Fruit fly (Drosophila melanogaster) whole organism, prepupa: ENCODE measurements around the gene santa-maria.

Experiments
- Blimp-1 ChIP-seq: fragments of 200-800 bp; sonication (Bioruptor generic); optimal IDR thresholded peaks from 3 replicates; lab custom pipeline; 2017; ENCODE audit warnings: missing biosample characterization, missing genetic modification characterization, mild to moderate bottlenecking, moderate library complexity, missing genetic modification reagents
- CG10631 ChIP-seq: fragments of 200-800 bp; sonication (Bioruptor generic); optimal IDR thresholded peaks from 2 replicates; lab custom pipeline; 2016; ENCODE audit warnings: missing biosample characterization, missing genetic modification characterization
- CG10669 ChIP-seq: fragments of 200-800 bp; sonication (Bioruptor generic); optimal IDR thresholded peaks from 3 replicates; lab custom pipeline; 2018; ENCODE audit warnings: missing biosample characterization, mild to moderate bottlenecking, missing genetic modification characterization, moderate library complexity
- CG11902 ChIP-seq: fragments of 200-800 bp; sonication (Bioruptor generic); optimal IDR thresholded peaks from 3 replicates; lab custom pipeline; 2016; ENCODE audit warnings: missing biosample characterization, missing genetic modification characterization
- CG15336 ChIP-seq: fragments of 200-800 bp; sonication (Bioruptor generic); IDR thresholded peaks from 2 replicates; pipeline ENCODE4 v1.3.6; 2022; ENCODE audit warnings: missing biosample characterization, missing genetic modification characterization
- CG1621 ChIP-seq: fragments of 200-800 bp; sonication (Bioruptor generic); optimal IDR thresholded peaks from 3 replicates; lab custom pipeline; 2018; ENCODE audit warnings: missing biosample characterization, mild to moderate bottlenecking, missing genetic modification characterization
- CG16779 ChIP-seq: fragments of 200-800 bp; sonication (Bioruptor generic); optimal IDR thresholded peaks from 3 replicates; lab custom pipeline; 2017; ENCODE audit warnings: missing biosample characterization, mild to moderate bottlenecking, missing genetic modification characterization
- CG3032 ChIP-seq: fragments of 200-800 bp; optimal IDR thresholded peaks from 2 replicates; lab custom pipeline; 2019; ENCODE audit warnings: missing biosample characterization, mild to moderate bottlenecking, missing genetic modification characterization, moderate library complexity
- CG34406 ChIP-seq: fragments of 200-800 bp; sonication (Bioruptor generic); optimal IDR thresholded peaks from 3 replicates; lab custom pipeline; 2016; ENCODE audit warnings: missing biosample characterization, missing genetic modification characterization
- CG3919 ChIP-seq: fragments of 200-800 bp; sonication (Bioruptor generic); optimal IDR thresholded peaks from 3 replicates; lab custom pipeline; 2016; ENCODE audit warnings: missing biosample characterization, missing genetic modification characterization
- CG4318 ChIP-seq: fragments of 200-800 bp; sonication (Bioruptor generic); optimal IDR thresholded peaks from 3 replicates; lab custom pipeline; 2017; ENCODE audit warnings: missing biosample characterization, mild to moderate bottlenecking, missing genetic modification characterization
- CG6792 ChIP-seq: fragments of 200-800 bp; sonication (Bioruptor generic); optimal IDR thresholded peaks from 3 replicates; lab custom pipeline; 2016; ENCODE audit warnings: missing biosample characterization, missing genetic modification characterization
- CG6854 ChIP-seq: fragments of 200-800 bp; sonication (Bioruptor generic); optimal IDR thresholded peaks from 2 replicates; lab custom pipeline; 2017; ENCODE audit warnings: missing biosample characterization, mild to moderate bottlenecking, missing genetic modification characterization
- CG7368 ChIP-seq: fragments of 200-800 bp; sonication (Bioruptor generic); optimal IDR thresholded peaks from 3 replicates; lab custom pipeline; 2016; ENCODE audit warnings: missing biosample characterization, missing genetic modification characterization
- CG8119 ChIP-seq: fragments of 200-800 bp; sonication (Bioruptor generic); IDR thresholded peaks from 3 replicates; pipeline ENCODE4 v1.3.6; 2022; ENCODE audit warnings: missing biosample characterization, missing genetic modification characterization
- CG8319 ChIP-seq: fragments of 200-800 bp; sonication (Bioruptor generic); optimal IDR thresholded peaks from 3 replicates; lab custom pipeline; 2016; ENCODE audit warnings: missing biosample characterization, missing genetic modification characterization
- CG8632 ChIP-seq: fragments of 200-800 bp; sonication (Bioruptor generic); optimal IDR thresholded peaks from 3 replicates; lab custom pipeline; 2016; ENCODE audit warnings: missing biosample characterization, missing genetic modification characterization
- CG9139 ChIP-seq: fragments of 200-800 bp; sonication (Bioruptor generic); optimal IDR thresholded peaks from 3 replicates; lab custom pipeline; 2017; ENCODE audit warnings: missing biosample characterization, mild to moderate bottlenecking, missing genetic modification characterization
- Eip75B ChIP-seq: fragments of 200-800 bp; sonication (Bioruptor generic); optimal IDR thresholded peaks from 3 replicates; lab custom pipeline; 2016; ENCODE audit warnings: missing biosample characterization, missing genetic modification characterization
- Ets21C ChIP-seq: fragments of 200-800 bp; sonication (Bioruptor generic); optimal IDR thresholded peaks from 3 replicates; lab custom pipeline; 2016; ENCODE audit warnings: missing biosample characterization, missing genetic modification characterization
- Ets96B ChIP-seq: fragments of 200-800 bp; optimal IDR thresholded peaks from 2 replicates; lab custom pipeline; 2019; ENCODE audit warnings: missing biosample characterization, mild to moderate bottlenecking, missing genetic modification characterization, moderate library complexity
- Gug ChIP-seq: fragments of 200-800 bp; sonication (Bioruptor generic); IDR thresholded peaks from 2 replicates; pipeline ENCODE4 v1.3.6; 2022; ENCODE audit warnings: missing biosample characterization, missing genetic modification characterization
- Hr38 ChIP-seq: sonication (Bioruptor generic); optimal IDR thresholded peaks from 2 replicates; lab custom pipeline; 2016; ENCODE audit warnings: missing biosample characterization, missing genetic modification characterization
- Hr4 ChIP-seq: fragments of 200-800 bp; sonication (Bioruptor generic); optimal IDR thresholded peaks from 3 replicates; lab custom pipeline; 2016; ENCODE audit warnings: missing biosample characterization, missing genetic modification characterization
- Lpt ChIP-seq: fragments of 200-800 bp; sonication (Bioruptor generic); optimal IDR thresholded peaks from 3 replicates; lab custom pipeline; 2016; ENCODE audit warnings: missing biosample characterization, missing genetic modification characterization
- OdsH ChIP-seq: fragments of 200-800 bp; sonication (Bioruptor generic); optimal IDR thresholded peaks from 3 replicates; lab custom pipeline; 2016; ENCODE audit warnings: missing biosample characterization, missing genetic modification characterization
- Smox ChIP-seq: fragments of 200-800 bp; sonication (Bioruptor generic); optimal IDR thresholded peaks from 3 replicates; lab custom pipeline; 2016; ENCODE audit warnings: missing biosample characterization, missing genetic modification characterization
- Sox102F ChIP-seq: fragments of 200-800 bp; sonication (Bioruptor generic); optimal IDR thresholded peaks from 2 replicates; lab custom pipeline; 2016; ENCODE audit warnings: missing biosample characterization, mild to moderate bottlenecking, missing genetic modification characterization
- Sox15 ChIP-seq: fragments of 200-800 bp; sonication (Bioruptor generic); optimal IDR thresholded peaks from 3 replicates; lab custom pipeline; 2016; ENCODE audit warnings: missing biosample characterization, missing genetic modification characterization
- acj6 ChIP-seq: fragments of 200-800 bp; sonication (Bioruptor generic); optimal IDR thresholded peaks from 3 replicates; lab custom pipeline; 2016; ENCODE audit warnings: missing biosample characterization, missing genetic modification characterization
- dac ChIP-seq: fragments of 200-800 bp; sonication (Bioruptor generic); optimal IDR thresholded peaks from 2 replicates; lab custom pipeline; 2017; ENCODE audit warnings: missing biosample characterization, mild to moderate bottlenecking, missing genetic modification characterization
- eg ChIP-seq: fragments of 200-800 bp; sonication (Bioruptor generic); IDR thresholded peaks from 3 replicates; pipeline ENCODE4 v1.3.6; 2022; ENCODE audit warnings: missing biosample characterization, missing genetic modification characterization
- esn ChIP-seq: fragments of 200-800 bp; sonication (Bioruptor generic); optimal IDR thresholded peaks from 2 replicates; lab custom pipeline; 2016; ENCODE audit warnings: missing biosample characterization, mild to moderate bottlenecking, missing genetic modification characterization, moderate library complexity
- fkh ChIP-seq: fragments of 200-800 bp; sonication (Bioruptor generic); optimal IDR thresholded peaks from 3 replicates; lab custom pipeline; 2017; ENCODE audit warnings: missing biosample characterization, mild to moderate bottlenecking, missing genetic modification characterization, moderate library complexity
- lz ChIP-seq: fragments of 200-800 bp; sonication (Bioruptor generic); optimal IDR thresholded peaks from 3 replicates; lab custom pipeline; 2016; ENCODE audit warnings: missing biosample characterization, missing genetic modification characterization
- net ChIP-seq: fragments of 200-800 bp; sonication (Bioruptor generic); optimal IDR thresholded peaks from 3 replicates; lab custom pipeline; 2016; ENCODE audit warnings: missing biosample characterization, missing genetic modification characterization
- pdm3 ChIP-seq: fragments of 200-800 bp; sonication (Bioruptor generic); optimal IDR thresholded peaks from 3 replicates; lab custom pipeline; 2016; ENCODE audit warnings: missing biosample characterization, missing genetic modification characterization
- spab ChIP-seq: fragments of 200-800 bp; sonication (Bioruptor generic); optimal IDR thresholded peaks from 2 replicates; lab custom pipeline; 2017; ENCODE audit warnings: missing biosample characterization, mild to moderate bottlenecking, missing genetic modification characterization, missing genetic modification reagents
- ss ChIP-seq, 2 experiments: fragments of 200-800 bp; sonication (Bioruptor generic); optimal IDR thresholded peaks; 2 replicates in 1 of 2; 3 replicates in 1 of 2; lab custom pipeline; 2017 to 2018; ENCODE audit warnings: mild to moderate bottlenecking in 2 of 2, missing biosample characterization in 2 of 2, missing genetic modification characterization in 2 of 2, moderate library complexity in 1 of 2
- svp ChIP-seq: fragments of 200-800 bp; sonication (Bioruptor generic); peaks from one replicate; lab custom pipeline; 2016; ENCODE audit warnings: missing biosample characterization, missing genetic modification characterization
- topi ChIP-seq: fragments of 200-800 bp; sonication (Bioruptor generic); optimal IDR thresholded peaks from 3 replicates; lab custom pipeline; 2016; ENCODE audit warnings: missing biosample characterization, missing genetic modification characterization
- vri ChIP-seq: fragments of 200-800 bp; sonication (Bioruptor generic); optimal IDR thresholded peaks from 3 replicates; lab custom pipeline; 2016; ENCODE audit warnings: missing biosample characterization, mild to moderate bottlenecking, missing genetic modification characterization

Gene santa-maria

DNA sequence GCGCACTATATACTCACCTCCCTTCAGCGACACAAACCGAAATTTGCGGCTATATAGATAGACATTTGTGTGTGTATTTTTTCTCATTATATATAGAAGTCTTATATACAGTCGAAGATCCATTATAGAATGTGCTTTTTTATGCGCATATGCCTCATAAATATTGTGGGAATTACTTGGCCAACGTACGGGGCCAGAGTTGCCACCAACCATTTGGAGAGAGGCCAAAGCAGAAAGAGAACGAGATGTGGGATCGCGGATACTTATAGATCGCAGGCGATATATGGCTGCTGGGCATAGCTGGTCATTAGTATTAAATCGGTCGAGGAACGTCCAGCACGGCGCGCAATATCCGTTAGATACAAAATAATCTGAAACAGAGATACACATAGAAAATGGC lies 46.1 kb downstream of the santa-maria start, which contains the start of gene CG5177:
Gene CG5177 (plus strand): TSS at position 305 of the 400 bp plus-strand sequence.
- TF ChIP-seq CG16779 (tag; lab: Kevin White, UChicago) = no peak
- no peak for TF ChIP-seq CG34406
- TF ChIP-seq CG10669 (GFP tag; lab: Kevin White, UChicago) = no peak
- TF ChIP-seq Hr38 (GFP tag; lab: Kevin White, UChicago) = no peak
- no peak for TF ChIP-seq ss (GFP tag; optimal IDR thresholded peaks at IDR 0.05; lab: Kevin White, UChicago)
- TF ChIP-seq CG3919 (GFP tag; lab: Kevin White, UChicago) = no peak

DNA sequence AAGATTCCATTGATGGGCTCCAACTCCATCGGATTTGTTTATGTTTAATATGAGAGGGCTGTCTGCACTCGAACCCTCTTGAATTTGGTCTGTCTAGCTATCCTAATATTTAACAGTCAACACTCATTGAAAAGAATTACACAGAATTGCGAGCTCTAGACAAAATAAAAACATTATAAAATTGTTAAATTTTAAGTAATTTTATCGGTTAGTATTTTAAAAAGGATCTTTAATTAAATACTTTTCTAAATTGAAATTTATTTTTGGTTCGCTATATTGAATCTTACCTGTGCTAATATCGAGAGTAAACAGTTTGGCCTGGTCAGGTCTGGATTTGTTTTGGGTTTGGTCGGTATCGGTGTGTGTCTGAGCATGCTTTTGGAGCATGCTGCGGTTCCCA lies 49.4 kb downstream of the santa-maria start:
- no peak for TF ChIP-seq CG3919 (GFP tag; lab: Kevin White, UChicago)
- TF ChIP-seq CG6854 (GFP tag; lab: Kevin White, UChicago) = no peak
- no peak for TF ChIP-seq acj6 (GFP tag; lab: Kevin White, UChicago)
- no peak for TF ChIP-seq CG7368
- TF ChIP-seq CG8119 = peak; percentile 53; the same call in 2 of the 3 replicates
- TF ChIP-seq CG4318 (GFP tag; lab: Kevin White, UChicago) = no peak
- no peak for TF ChIP-seq CG10631 (GFP tag; lab: Kevin White, UChicago)
- TF ChIP-seq Blimp-1 (GFP tag; lab: Kevin White, UChicago) = no peak
- no peak for TF ChIP-seq dac (GFP tag; lab: Kevin White, UChicago)
- no peak for TF ChIP-seq net (GFP tag; lab: Kevin White, UChicago)
- TF ChIP-seq spab (GFP tag; lab: Kevin White, UChicago) = no peak
- no peak for TF ChIP-seq Sox15 (GFP tag; lab: Kevin White, UChicago)
- TF ChIP-seq CG16779 (tag; lab: Kevin White, UChicago) = no peak
- TF ChIP-seq CG15336 (GFP tag; lab: Robert Waterston, UW) = peak; percentile 60; the same call in 1 of the 2 replicates
- peak; percentile 55 for TF ChIP-seq svp (GFP tag; lab: Kevin White, UChicago)
- no peak for TF ChIP-seq CG8319 (GFP tag; lab: Kevin White, UChicago)
- no peak for TF ChIP-seq Ets21C (GFP tag; lab: Kevin White, UChicago)
- no peak for TF ChIP-seq Gug (GFP tag; lab: Robert Waterston, UW)
- no peak for TF ChIP-seq OdsH
- no peak for TF ChIP-seq Ets96B (tag; lab: Kevin White, UChicago)
- no peak for TF ChIP-seq Smox (GFP tag; lab: Kevin White, UChicago)
- TF ChIP-seq eg (GFP tag; lab: Robert Waterston, UW) = peak; percentile 71; the same call in 2 of the 3 replicates
- TF ChIP-seq fkh = peak; percentile 76
- no peak for TF ChIP-seq lz (GFP tag; lab: Kevin White, UChicago)
- no peak for TF ChIP-seq CG6792
- TF ChIP-seq CG10669 (GFP tag; lab: Kevin White, UChicago) = no peak
- TF ChIP-seq vri (GFP tag; lab: Kevin White, UChicago) = no peak
- TF ChIP-seq CG9139 (GFP tag; lab: Kevin White, UChicago) = no peak
- TF ChIP-seq CG3032 (tag; lab: Kevin White, UChicago) = no peak
- no peak for TF ChIP-seq Lpt (GFP tag; lab: Kevin White, UChicago)
- TF ChIP-seq Hr4 (GFP tag; lab: Kevin White, UChicago) = peak; percentile 53
- TF ChIP-seq esn (GFP tag; lab: Kevin White, UChicago) = no peak
- TF ChIP-seq Hr38 (GFP tag; lab: Kevin White, UChicago) = no peak
- TF ChIP-seq ss (GFP tag; optimal IDR thresholded peaks at IDR 0.05; lab: Kevin White, UChicago) = no peak
- TF ChIP-seq Sox102F (GFP tag; lab: Kevin White, UChicago) = no peak
- no peak for TF ChIP-seq CG11902 (GFP tag; lab: Kevin White, UChicago)
- TF ChIP-seq pdm3 (GFP tag; lab: Kevin White, UChicago) = no peak

DNA sequence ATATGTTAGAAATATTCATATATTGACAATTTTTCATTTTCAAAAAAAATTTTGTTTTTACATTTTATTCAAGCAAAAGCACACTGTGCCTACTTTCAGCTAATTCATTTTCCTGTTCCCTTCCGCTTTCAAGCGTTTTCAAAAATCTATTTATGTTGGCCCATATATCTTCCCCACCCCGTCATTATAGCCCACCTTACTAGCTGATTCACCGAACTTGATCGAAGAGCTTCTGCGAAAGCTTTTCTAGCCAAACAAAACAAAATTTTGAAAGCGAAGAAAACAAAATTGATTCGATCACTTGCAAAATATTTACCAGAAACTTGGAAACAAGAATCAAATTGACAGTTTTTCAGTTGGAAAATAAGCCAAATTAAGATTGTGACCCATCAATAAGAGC lies 50.0 kb downstream of the santa-maria start, which contains the start of gene CG5171:
Gene CG5171 (plus strand): TSS at position 311 of the 400 bp plus-strand sequence.
- TF ChIP-seq topi (GFP tag; lab: Kevin White, UChicago) (no peak), CG16779 (tag; lab: Kevin White, UChicago) (no peak), CG34406 (no peak), Ets96B (tag; lab: Kevin White, UChicago) (no peak), vri (GFP tag; lab: Kevin White, UChicago) (no peak), Hr4 (GFP tag; lab: Kevin White, UChicago) (no peak), CG1621 (tag; lab: Kevin White, UChicago) (no peak), CG8632 (GFP tag; lab: Kevin White, UChicago) (no peak), net (GFP tag; lab: Kevin White, UChicago) (no peak), Hr38 (GFP tag; lab: Kevin White, UChicago) (no peak), CG8119 (no peak), dac (GFP tag; lab: Kevin White, UChicago) (no peak), CG10669 (GFP tag; lab: Kevin White, UChicago) (no peak), pdm3 (GFP tag; lab: Kevin White, UChicago) (no peak), svp (GFP tag; lab: Kevin White, UChicago) (no peak), Ets21C (GFP tag; lab: Kevin White, UChicago) (no peak), Eip75B (no peak)
